Fruit fly (Drosophila melanogaster) whole organism: ENCODE measurements around the gene Cpr65Ay.

Source experiments
- CG8478 ChIP-seq: fragments of >200 bp; optimal IDR thresholded peaks from 2 replicates; lab custom pipeline; 2018; ENCODE audit warnings: inconsistent platforms
- Dll ChIP-seq: fragments of >200 bp; optimal IDR thresholded peaks from 2 replicates; lab custom pipeline; 2017
- pan ChIP-seq: fragments of >200 bp; optimal IDR thresholded peaks from 2 replicates; lab custom pipeline; 2017
- psq ChIP-seq: fragments of >200 bp; optimal IDR thresholded peaks from 2 replicates; lab custom pipeline; 2017
- usp ChIP-seq: fragments of >200 bp; optimal IDR thresholded peaks from 2 replicates; lab custom pipeline; 2017; ENCODE audit warnings: missing biosample characterization, missing genetic modification characterization, mixed read lengths

- TF ChIP-seq CG8478 (no peak), usp (GFP tag; lab: Kevin White, UChicago) (no peak), psq (lab: Kevin White, UChicago) (no peak), pan (no peak), Dll (no peak)
Measured at dm6 chr3L:6130944-6131343, 27.5 kb downstream of the Cpr65Ay start, which contains the start of gene Lcp65Ag3.
